Fruit fly (Drosophila melanogaster) whole organism: Measurements from ENCODE around the gene pira.

ENCODE experiments used
- Dll ChIP-seq: fragments of >200 bp; optimal IDR thresholded peaks from 2 replicates; lab custom pipeline; 2017
- EcR ChIP-seq, 2 experiments: fragments of >200 bp; optimal IDR thresholded peaks; 2 replicates each; lab custom pipeline; 2017; ENCODE audit warnings: missing biosample characterization in 2 of 2, missing genetic modification characterization in 2 of 2, missing genetic modification reagents in 2 of 2
- pan ChIP-seq: fragments of >200 bp; optimal IDR thresholded peaks from 2 replicates; lab custom pipeline; 2017
- psq ChIP-seq: fragments of >200 bp; optimal IDR thresholded peaks from 2 replicates; lab custom pipeline; 2017
- usp ChIP-seq: fragments of >200 bp; optimal IDR thresholded peaks from 2 replicates; lab custom pipeline; 2017; ENCODE audit warnings: missing biosample characterization, missing genetic modification characterization, mixed read lengths

dm6 chrX:12734710-12735462 lies 28.5 kb downstream of the pira start:
- no peak for TF ChIP-seq pan (lab: Kevin White, UChicago)
- TF ChIP-seq EcR (GFP tag; optimal IDR thresholded peaks at IDR 0.05; lab: Kevin White, UChicago): peak in 1 of 2 experiments; percentile 19
- no peak for TF ChIP-seq usp (GFP tag; lab: Kevin White, UChicago)
- TF ChIP-seq psq (lab: Kevin White, UChicago): no peak
- TF ChIP-seq Dll (lab: Kevin White, UChicago): no peak
